Fruit fly (Drosophila melanogaster) whole organism, embryonic: ENCODE results near the gene Desat2.

ENCODE experiments used
- BtbVII ChIP-seq: fragments of 200-800 bp; sonication (Bioruptor generic); optimal IDR thresholded peaks from 3 replicates; lab custom pipeline; 2017; ENCODE audit warnings: missing biosample characterization, mild to moderate bottlenecking, missing genetic modification characterization
- CG10462 ChIP-seq: fragments of 200-800 bp; sonication (Bioruptor generic); optimal IDR thresholded peaks from 2 replicates; lab custom pipeline; 2016; ENCODE audit warnings: missing biosample characterization, missing genetic modification characterization
- CG12104 ChIP-seq: fragments of 200-800 bp; sonication (Bioruptor generic); optimal IDR thresholded peaks from 3 replicates; lab custom pipeline; 2016; ENCODE audit warnings: missing biosample characterization, missing genetic modification characterization
- CG12236 ChIP-seq: fragments of 200-800 bp; sonication (Bioruptor generic); optimal IDR thresholded peaks from 2 replicates; lab custom pipeline; 2016; ENCODE audit warnings: missing biosample characterization, missing genetic modification characterization
- CG1233 ChIP-seq: fragments of 200-800 bp; sonication (Bioruptor generic); optimal IDR thresholded peaks from 4 replicates; lab custom pipeline; 2018; ENCODE audit warnings: missing biosample characterization, mild to moderate bottlenecking, missing genetic modification characterization
- CG12659 ChIP-seq: fragments of 200-800 bp; sonication (Bioruptor generic); optimal IDR thresholded peaks from 3 replicates; lab custom pipeline; 2017; ENCODE audit warnings: mild to moderate bottlenecking, missing biosample characterization, missing genetic modification reagents, missing genetic modification characterization
- CG14014 ChIP-seq: fragments of 200-800 bp; sonication (Bioruptor generic); IDR thresholded peaks from 2 replicates; pipeline ENCODE4 v1.3.6; 2022; ENCODE audit warnings: missing biosample characterization, missing genetic modification characterization
- CG15514 ChIP-seq: fragments of 200-800 bp; sonication (Bioruptor generic); optimal IDR thresholded peaks from 3 replicates; lab custom pipeline; 2017; ENCODE audit warnings: missing biosample characterization, missing genetic modification characterization, mild to moderate bottlenecking, moderate library complexity, missing genetic modification reagents
- CG17359 ChIP-seq: fragments of 200-800 bp; sonication (Bioruptor generic); optimal IDR thresholded peaks from 3 replicates; lab custom pipeline; 2018; ENCODE audit warnings: missing biosample characterization, mild to moderate bottlenecking, missing genetic modification characterization, moderate library complexity
- CG2889 ChIP-seq: fragments of 200-800 bp; sonication (Bioruptor generic); IDR thresholded peaks from 3 replicates; pipeline ENCODE4 v1.3.6; 2022; ENCODE audit warnings: missing biosample characterization, missing genetic modification characterization
- CG4404 ChIP-seq: fragments of 200-800 bp; sonication (Bioruptor generic); IDR thresholded peaks from 2 replicates; pipeline ENCODE4 v1.3.6; 2022; ENCODE audit warnings: missing biosample characterization, missing genetic modification characterization
- CG6813 ChIP-seq: fragments of 200-800 bp; sonication (Bioruptor generic); optimal IDR thresholded peaks from 2 replicates; lab custom pipeline; 2017; ENCODE audit warnings: missing biosample characterization, missing genetic modification characterization, mild to moderate bottlenecking, moderate library complexity, missing genetic modification reagents
- CG7745 ChIP-seq: fragments of 200-800 bp; sonication (Bioruptor generic); optimal IDR thresholded peaks from 2 replicates; lab custom pipeline; 2018; ENCODE audit warnings: missing biosample characterization, mild to moderate bottlenecking, missing genetic modification characterization, moderate library complexity
- CG7786 ChIP-seq: fragments of 200-800 bp; sonication (Bioruptor generic); optimal IDR thresholded peaks from 2 replicates; lab custom pipeline; 2016; ENCODE audit warnings: missing biosample characterization, missing genetic modification characterization
- CG8089 ChIP-seq: fragments of 200-800 bp; sonication (Bioruptor generic); optimal IDR thresholded peaks from 3 replicates; lab custom pipeline; 2016; ENCODE audit warnings: missing biosample characterization, missing genetic modification characterization
- CG9437 ChIP-seq: fragments of 200-800 bp; sonication (Bioruptor generic); optimal IDR thresholded peaks from 2 replicates; lab custom pipeline; 2018; ENCODE audit warnings: missing biosample characterization, mild to moderate bottlenecking, missing genetic modification characterization
- Chrac-16 ChIP-seq: fragments of 200-800 bp; sonication (Bioruptor generic); optimal IDR thresholded peaks from 3 replicates; lab custom pipeline; 2016; ENCODE audit warnings: missing biosample characterization, missing genetic modification characterization
- Doc2 ChIP-seq: fragments of 200-800 bp; sonication (Bioruptor generic); IDR thresholded peaks from 2 replicates; pipeline ENCODE4 v1.3.6; 2022; ENCODE audit warnings: missing biosample characterization, missing genetic modification characterization
- H2.0 ChIP-seq: fragments of 200-800 bp; sonication (Bioruptor generic); IDR thresholded peaks from 2 replicates; pipeline ENCODE4 v1.3.6; 2022; ENCODE audit warnings: missing biosample characterization, missing genetic modification characterization
- HHEX ChIP-seq: fragments of 200-800 bp; sonication (Bioruptor generic); optimal IDR thresholded peaks from 3 replicates; lab custom pipeline; 2017; ENCODE audit warnings: missing biosample characterization, mild to moderate bottlenecking, missing genetic modification characterization, missing genetic modification reagents
- Hmr ChIP-seq: fragments of 200-800 bp; sonication (Bioruptor generic); optimal IDR thresholded peaks from 3 replicates; lab custom pipeline; 2017; ENCODE audit warnings: mild to moderate bottlenecking, missing biosample characterization, missing genetic modification reagents, missing genetic modification characterization
- MESR4 ChIP-seq: fragments of 200-800 bp; sonication (Bioruptor generic); optimal IDR thresholded peaks from 2 replicates; lab custom pipeline; 2018; ENCODE audit warnings: missing biosample characterization, mild to moderate bottlenecking, missing genetic modification characterization, moderate library complexity
- NC2α ChIP-seq: fragments of 200-800 bp; sonication (Bioruptor generic); optimal IDR thresholded peaks from 2 replicates; lab custom pipeline; 2016; ENCODE audit warnings: missing biosample characterization, missing genetic modification characterization
- Nf-YC ChIP-seq: fragments of 200-800 bp; optimal IDR thresholded peaks from 3 replicates; lab custom pipeline; 2019; ENCODE audit warnings: missing biosample characterization, mild to moderate bottlenecking, missing genetic modification characterization, moderate library complexity
- Spps ChIP-seq: fragments of 200-800 bp; sonication (Bioruptor generic); optimal IDR thresholded peaks from 2 replicates; lab custom pipeline; 2018; ENCODE audit warnings: missing biosample characterization, mild to moderate bottlenecking, missing genetic modification characterization
- TFAM ChIP-seq: fragments of 200-800 bp; sonication (Bioruptor generic); optimal IDR thresholded peaks from 2 replicates; lab custom pipeline; 2017; ENCODE audit warnings: missing biosample characterization, missing genetic modification characterization, inconsistent platforms
- Trl ChIP-seq, 3 experiments: fragments of >200 bp in 2 of 3; fragments of 200-800 bp in 1 of 3; sonication (Bioruptor generic) in 1 of 3; optimal IDR thresholded peaks; 2 replicates in 1 of 3; 3 replicates in 2 of 3; lab custom pipeline; 2016 to 2017; ENCODE audit warnings: missing biosample characterization in 1 of 3, missing genetic modification characterization in 1 of 3
- Usf ChIP-seq: fragments of 200-800 bp; sonication (Bioruptor generic); optimal IDR thresholded peaks from 2 replicates; lab custom pipeline; 2017; ENCODE audit warnings: missing genotype, missing biosample characterization, missing genetic modification characterization
- az2 ChIP-seq: fragments of 200-800 bp; sonication (Bioruptor generic); optimal IDR thresholded peaks from 3 replicates; lab custom pipeline; 2016; ENCODE audit warnings: missing biosample characterization, missing genetic modification characterization
- dan ChIP-seq: fragments of 200-800 bp; sonication (Bioruptor generic); IDR thresholded peaks from 2 replicates; pipeline ENCODE4 v1.3.6; 2022; ENCODE audit warnings: missing biosample characterization, missing genetic modification characterization
- dimm ChIP-seq: fragments of 200-800 bp; sonication (Bioruptor generic); IDR thresholded peaks from 2 replicates; pipeline ENCODE4 v1.3.6; 2022; ENCODE audit warnings: missing biosample characterization, missing genetic modification characterization
- en ChIP-seq: fragments of 200-800 bp; sonication (Bioruptor generic); optimal IDR thresholded peaks from 2 replicates; lab custom pipeline; 2016; ENCODE audit warnings: missing biosample characterization, missing genetic modification characterization
- eyg ChIP-seq: fragments of 200-800 bp; sonication (Bioruptor generic); optimal IDR thresholded peaks from 3 replicates; lab custom pipeline; 2016; ENCODE audit warnings: missing biosample characterization, missing genetic modification characterization
- fru ChIP-seq: fragments of >200 bp; optimal IDR thresholded peaks from 2 replicates; lab custom pipeline; 2017
- gt ChIP-seq: fragments of 200-800 bp; sonication (Bioruptor generic); IDR thresholded peaks from 2 replicates; pipeline ENCODE4 v1.3.6; 2022; ENCODE audit warnings: missing biosample characterization, missing genetic modification characterization
- ham ChIP-seq: fragments of 200-800 bp; sonication (Bioruptor generic); IDR thresholded peaks from 2 replicates; pipeline ENCODE4 v1.3.6; 2022; ENCODE audit warnings: missing biosample characterization, missing genetic modification characterization
- hbn ChIP-seq: fragments of 200-800 bp; sonication (Bioruptor generic); IDR thresholded peaks from 2 replicates; pipeline ENCODE4 v1.3.6; 2022; ENCODE audit warnings: missing biosample characterization, missing genetic modification characterization; ENCODE audit not compliant: partially characterized antibody
- hkb ChIP-seq, 2 experiments: fragments of 200-800 bp in 1 of 2; fragments of >200 bp in 1 of 2; sonication (Bioruptor generic) in 1 of 2; IDR thresholded peaks in 1 of 2; optimal IDR thresholded peaks in 1 of 2; 2 replicates each; pipeline versions ENCODE4 v1.3.6 to Lab custom; 2017 to 2022; ENCODE audit warnings: missing biosample characterization in 1 of 2, missing genetic modification characterization in 1 of 2
- ken ChIP-seq: fragments of 200-800 bp; sonication (Bioruptor generic); IDR thresholded peaks from 3 replicates; pipeline ENCODE4 v1.3.6; 2022; ENCODE audit warnings: missing biosample characterization, missing genetic modification characterization
- lmd ChIP-seq: fragments of 200-800 bp; sonication (Bioruptor generic); IDR thresholded peaks from 2 replicates; pipeline ENCODE4 v1.3.6; 2022; ENCODE audit warnings: missing biosample characterization, missing genetic modification characterization
- odd ChIP-seq: fragments of 200-800 bp; sonication (Bioruptor generic); optimal IDR thresholded peaks from 2 replicates; lab custom pipeline; 2017; ENCODE audit warnings: missing biosample characterization, mild to moderate bottlenecking, missing genetic modification characterization
- onecut ChIP-seq: fragments of 200-800 bp; sonication (Bioruptor generic); IDR thresholded peaks from 2 replicates; pipeline ENCODE4 v1.3.6; 2022; ENCODE audit warnings: missing biosample characterization, missing genetic modification characterization
- schlank ChIP-seq: fragments of 200-800 bp; sonication (Bioruptor generic); optimal IDR thresholded peaks from 2 replicates; lab custom pipeline; 2018; ENCODE audit warnings: missing biosample characterization, mild to moderate bottlenecking, missing genetic modification characterization
- sd ChIP-seq: fragments of 200-800 bp; sonication (Bioruptor generic); optimal IDR thresholded peaks from 3 replicates; lab custom pipeline; 2018; ENCODE audit warnings: missing biosample characterization, mild to moderate bottlenecking, missing genetic modification characterization, moderate library complexity
- shn ChIP-seq: fragments of 200-800 bp; sonication (Bioruptor generic); optimal IDR thresholded peaks from 3 replicates; lab custom pipeline; 2016; ENCODE audit warnings: missing biosample characterization, missing genetic modification characterization
- sim ChIP-seq: fragments of 200-800 bp; sonication (Bioruptor generic); IDR thresholded peaks from 2 replicates; pipeline ENCODE4 v1.3.6; 2022; ENCODE audit warnings: missing biosample characterization, missing genetic modification characterization
- sisA ChIP-seq: fragments of 200-800 bp; sonication (Bioruptor generic); IDR thresholded peaks from 2 replicates; pipeline ENCODE4 v1.3.6; 2022; ENCODE audit warnings: missing biosample characterization, missing genetic modification characterization
- unpg ChIP-seq: fragments of 200-800 bp; sonication (Bioruptor generic); optimal IDR thresholded peaks from 3 replicates; lab custom pipeline; 2018; ENCODE audit warnings: missing biosample characterization, mild to moderate bottlenecking, missing genetic modification characterization, moderate library complexity
- zfh1 ChIP-seq: fragments of 200-800 bp; sonication (Bioruptor generic); IDR thresholded peaks from 3 replicates; pipeline ENCODE4 v1.3.6; 2022; ENCODE audit warnings: missing biosample characterization, missing genetic modification characterization

Gene Desat2

DNA sequence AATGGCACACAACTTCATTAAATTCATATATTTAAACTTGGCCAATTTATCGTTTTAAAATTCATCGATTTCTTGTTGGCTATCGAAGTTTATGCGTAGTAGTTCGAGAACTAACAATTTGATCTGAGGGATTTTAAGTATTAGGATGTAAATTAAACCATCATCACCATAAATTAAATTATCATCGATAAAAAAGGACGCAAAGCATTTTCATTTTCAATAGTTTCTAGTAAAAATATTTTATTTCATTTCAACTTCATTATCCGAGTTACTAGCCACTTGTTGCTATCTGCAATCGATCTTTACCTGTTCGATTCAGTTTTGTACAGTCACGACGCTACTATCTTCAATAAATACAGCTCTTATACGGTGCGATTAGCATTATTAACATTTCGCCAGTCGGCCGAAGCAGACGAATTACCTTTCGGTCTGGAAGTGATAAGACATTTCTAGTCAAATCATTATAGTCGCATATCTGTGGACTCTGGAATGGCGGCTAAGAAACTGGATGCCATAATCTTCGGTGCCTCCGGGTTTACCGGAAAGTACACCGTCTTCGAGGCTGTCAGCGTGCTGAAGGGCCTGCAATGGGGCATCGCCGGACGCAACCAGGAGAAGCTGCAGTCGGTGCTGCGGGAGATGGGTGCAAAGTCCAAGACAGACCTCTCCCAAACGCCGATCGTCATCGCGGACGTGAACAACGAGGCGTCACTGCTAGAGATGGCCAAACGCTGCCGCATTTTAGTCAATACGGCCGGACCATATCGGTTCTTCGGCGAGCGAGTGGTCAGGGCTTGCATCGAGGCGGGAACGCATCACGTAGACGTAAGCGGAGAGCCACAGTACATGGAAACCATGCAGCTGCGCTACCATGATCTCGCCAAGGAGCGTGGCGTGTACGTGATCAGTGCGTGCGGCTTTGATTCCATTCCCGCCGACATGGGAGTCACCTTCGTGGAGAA is 29.5 kb upstream of the Desat2 start, which contains the start of gene CG5167 (continued):
- TF ChIP-seq az2: peak; percentile 37
- TF ChIP-seq ham: no peak
- TF ChIP-seq CG14014 (GFP tag; lab: Robert Waterston, UW): no peak
- no peak for TF ChIP-seq CG8089 (GFP tag; lab: Kevin White, UChicago)
- peak; percentile 23; the same call in 1 of the 2 replicates for TF ChIP-seq onecut
- TF ChIP-seq Hmr (GFP tag; lab: Kevin White, UChicago): peak; percentile 35
- no peak for TF ChIP-seq gt (GFP tag; lab: Robert Waterston, UW)
- no peak for TF ChIP-seq hkb (optimal IDR thresholded peaks at IDR 0.05; lab: Kevin White, UChicago)
- peak; percentile 59 for TF ChIP-seq hkb (GFP tag; IDR thresholded peaks at IDR 0.05; lab: Robert Waterston, UW)
- peak; percentile 35 for TF ChIP-seq Chrac-16 (GFP tag; lab: Kevin White, UChicago)
- peak; percentile 20 for TF ChIP-seq CG12659
- no peak for TF ChIP-seq dan (GFP tag; lab: Robert Waterston, UW)
- no peak for TF ChIP-seq shn (GFP tag; lab: Kevin White, UChicago)
- TF ChIP-seq lmd (GFP tag; lab: Robert Waterston, UW): peak; percentile 16; the same call in 1 of the 2 replicates
- TF ChIP-seq sisA (GFP tag; lab: Robert Waterston, UW): no peak
- TF ChIP-seq zfh1: no peak
- TF ChIP-seq eyg (GFP tag; lab: Kevin White, UChicago): no peak
- TF ChIP-seq en (GFP tag; lab: Kevin White, UChicago): no peak
- TF ChIP-seq CG7786 (GFP tag; lab: Kevin White, UChicago): no peak
- no peak for TF ChIP-seq CG1233
- no peak for TF ChIP-seq CG2889
- peak; percentile 36 for TF ChIP-seq CG12104 (GFP tag; lab: Kevin White, UChicago)
- no peak for TF ChIP-seq Usf (GFP tag; lab: Kevin White, UChicago)
- no peak for TF ChIP-seq TFAM (GFP tag; lab: Kevin White, UChicago)
- TF ChIP-seq Doc2 (GFP tag; lab: Robert Waterston, UW): no peak
- TF ChIP-seq CG15514 (GFP tag; lab: Kevin White, UChicago): peak; percentile 51
- TF ChIP-seq sd (tag; lab: Kevin White, UChicago): no peak
- TF ChIP-seq CG4404 (GFP tag; lab: Robert Waterston, UW): no peak
- no peak for TF ChIP-seq schlank (tag; lab: Kevin White, UChicago)
- TF ChIP-seq odd (GFP tag; lab: Kevin White, UChicago): peak; percentile 3
- TF ChIP-seq CG9437: peak; percentile 85
- TF ChIP-seq unpg: peak; percentile 70
- TF ChIP-seq HHEX: no peak
- TF ChIP-seq sim (GFP tag; lab: Robert Waterston, UW): no peak
- no peak for TF ChIP-seq CG6813 (GFP tag; lab: Kevin White, UChicago)
- TF ChIP-seq CG7745 (tag; lab: Kevin White, UChicago): no peak
- peak; percentile 63 for TF ChIP-seq BtbVII (GFP tag; lab: Kevin White, UChicago)
- no peak for TF ChIP-seq ken
- TF ChIP-seq hbn (GFP tag; lab: Robert Waterston, UW): 0 out of 2 replicates have a peak, but pooled peaks have one; percentile 17
- TF ChIP-seq CG17359 (tag; lab: Kevin White, UChicago): peak; percentile 49
- peak; percentile 33 for TF ChIP-seq MESR4 (GFP tag; lab: Kevin White, UChicago)
- TF ChIP-seq fru (lab: Kevin White, UChicago): no peak
- no peak for TF ChIP-seq Spps (tag; lab: Kevin White, UChicago)
- TF ChIP-seq Nf-YC (tag; lab: Kevin White, UChicago): peak; percentile 8
- no peak for TF ChIP-seq CG10462 (GFP tag; lab: Kevin White, UChicago)
- no peak for TF ChIP-seq dimm (GFP tag; lab: Robert Waterston, UW)
- no peak for TF ChIP-seq NC2α (GFP tag; lab: Kevin White, UChicago)
- no peak for TF ChIP-seq Trl (optimal IDR thresholded peaks at IDR 0.05; lab: Kevin White, UChicago)
- TF ChIP-seq Trl (GFP tag; optimal IDR thresholded peaks at IDR 0.05; lab: Kevin White, UChicago): no peak
- no peak for TF ChIP-seq H2.0
- no peak for TF ChIP-seq CG12236 (GFP tag; lab: Kevin White, UChicago)
